Worm (Caenorhabditis elegans): Measurements from ENCODE around the gene ceh-32.

ce11 chrV:11672497-11672896 lies 32.7 kb downstream of the ceh-32 start, which contains the start of gene lgc-44:
- TF ChIP-seq zag-1 (tag; optimal IDR thresholded peaks at IDR 0.05) (no peak), unc-39 (tag; optimal IDR thresholded peaks at IDR 0.05) (no peak), nhr-11 (tag; optimal IDR thresholded peaks at IDR 0.05) (no peak), ama-1 (optimal IDR thresholded peaks at IDR 0.05) (no peak)
